Worm (Caenorhabditis elegans) whole organism, early embryonic: ENCODE measurements around the gene C15F1.2.

Experiments
- B0310.2 ChIP-seq: sonication (generic microtip); optimal IDR thresholded peaks from 2 replicates; lab custom pipeline; 2016; ENCODE audit warnings: mild to moderate bottlenecking, missing genetic modification characterization, missing compliant biosample characterization
- F13C5.2 ChIP-seq: sonication (generic microtip); optimal IDR thresholded peaks from 2 replicates; lab custom pipeline; 2017; ENCODE audit warnings: mild to moderate bottlenecking, missing genetic modification characterization, inconsistent platforms, missing compliant biosample characterization
- aly-1 ChIP-seq: sonication (generic microtip); optimal IDR thresholded peaks from 2 replicates; lab custom pipeline; 2016; ENCODE audit warnings: missing genetic modification characterization, missing compliant biosample characterization
- ama-1 ChIP-seq: fragments of 150-350 bp; optimal IDR thresholded peaks from 2 replicates; lab custom pipeline; 2014
- ceh-13 ChIP-seq: fragments of 200-800 bp; sonication (Bioruptor generic); optimal IDR thresholded peaks from 2 replicates; lab custom pipeline; 2018; ENCODE audit warnings: mild to moderate bottlenecking, missing genetic modification characterization, missing compliant biosample characterization
- ceh-36 ChIP-seq: sonication (generic microtip); optimal IDR thresholded peaks from 2 replicates; lab custom pipeline; 2016; ENCODE audit warnings: missing genetic modification characterization, inconsistent platforms, missing compliant biosample characterization
- ets-7 ChIP-seq: sonication (generic microtip); optimal IDR thresholded peaks from 2 replicates; lab custom pipeline; 2016; ENCODE audit warnings: missing genotype, missing genetic modification characterization, missing compliant biosample characterization
- flt-1 ChIP-seq: fragments of 200-800 bp; sonication (Bioruptor generic); IDR thresholded peaks from 2 replicates; pipeline ENCODE4 v1.3.6; 2022; ENCODE audit warnings: missing genetic modification characterization, missing compliant biosample characterization
- hmbx-1 ChIP-seq: sonication (generic microtip); optimal IDR thresholded peaks from 2 replicates; lab custom pipeline; 2016; ENCODE audit warnings: mild to moderate bottlenecking, missing genetic modification characterization, missing compliant biosample characterization
- hmg-4 ChIP-seq: fragments of 200-800 bp; sonication (Bioruptor generic); optimal IDR thresholded peaks from 2 replicates; lab custom pipeline; 2018; ENCODE audit warnings: mild to moderate bottlenecking, missing genetic modification characterization, missing compliant biosample characterization
- hnd-1 ChIP-seq: sonication (generic microtip); optimal IDR thresholded peaks from 2 replicates; lab custom pipeline; 2016; ENCODE audit warnings: missing genetic modification characterization, missing compliant biosample characterization
- pes-1 ChIP-seq: fragments of 200-800 bp; sonication (Bioruptor generic); IDR thresholded peaks from 2 replicates; pipeline ENCODE4 v1.3.6; 2022; ENCODE audit warnings: missing genetic modification reagents, missing genetic modification characterization, missing compliant biosample characterization
- scrt-1 ChIP-seq: fragments of 200-800 bp; sonication (Bioruptor generic); IDR thresholded peaks from 2 replicates; pipeline ENCODE4 v1.3.6; 2022; ENCODE audit warnings: missing genetic modification characterization, missing compliant biosample characterization
- sea-1 ChIP-seq: fragments of 200-800 bp; sonication (Bioruptor generic); conservative IDR thresholded peaks from 2 replicates; pipeline ENCODE4 v1.3.6; 2022; ENCODE audit warnings: missing genetic modification characterization, missing compliant biosample characterization
- tbx-11 ChIP-seq: fragments of 200-800 bp; sonication (Bioruptor generic); IDR thresholded peaks from 2 replicates; pipeline ENCODE4 v1.3.6; 2022; ENCODE audit warnings: missing genetic modification characterization, missing compliant biosample characterization
- tbx-37 ChIP-seq: fragments of 200-800 bp; sonication (Bioruptor generic); conservative IDR thresholded peaks from 2 replicates; pipeline ENCODE4 v1.3.6; 2022; ENCODE audit warnings: missing genetic modification reagents, missing genetic modification characterization, missing compliant biosample characterization
- tra-4 ChIP-seq: sonication (generic microtip); optimal IDR thresholded peaks from 2 replicates; lab custom pipeline; 2017; ENCODE audit warnings: missing genetic modification characterization, missing compliant biosample characterization

C15F1.2 gene

DNA sequence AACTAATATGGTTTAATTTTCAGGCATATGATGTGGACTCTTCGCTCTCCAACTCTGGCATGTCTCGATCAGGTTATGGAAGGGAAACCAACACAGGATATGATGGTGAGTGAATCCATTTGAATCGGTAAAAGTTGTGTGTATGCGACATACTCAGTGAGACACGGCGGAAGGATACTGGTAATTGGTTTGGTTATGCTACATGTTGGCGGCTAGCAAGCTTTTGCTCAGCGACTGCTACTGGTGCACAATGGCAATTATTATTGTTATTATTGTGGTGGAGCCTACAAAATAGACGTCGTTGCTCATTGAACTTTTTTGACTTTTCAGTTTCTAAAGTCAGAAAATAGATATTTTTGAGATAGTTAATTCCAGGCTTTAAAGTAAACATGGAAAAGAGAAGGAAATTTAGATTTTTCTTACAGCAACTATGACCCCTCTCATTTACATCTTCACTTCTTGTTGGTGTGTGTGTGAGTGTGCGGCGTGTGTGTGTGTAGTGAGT lies 39.0 kb upstream of the C15F1.2 start:
- TF ChIP-seq hnd-1 (tag; lab: Kevin White, UChicago) (no peak), ama-1 (lab: Kevin White, UChicago) (no peak), ceh-13 (GFP tag; lab: Kevin White, UChicago) (no peak), hmbx-1 (tag; lab: Kevin White, UChicago) (no peak), tra-4 (tag; lab: Kevin White, UChicago) (no peak), ets-7 (tag; lab: Kevin White, UChicago) (no peak), scrt-1 (GFP tag; lab: Robert Waterston, UW) (no peak), B0310.2 (tag; lab: Kevin White, UChicago) (no peak), F13C5.2 (tag; lab: Kevin White, UChicago) (no peak), aly-1 (no peak), sea-1 (no peak), tbx-37 (GFP tag; lab: Robert Waterston, UW) (no peak), flt-1 (GFP tag; lab: Robert Waterston, UW) (no peak), tbx-11 (no peak), pes-1 (GFP tag; lab: Robert Waterston, UW) (no peak), hmg-4 (no peak), ceh-36 (no peak)

DNA sequence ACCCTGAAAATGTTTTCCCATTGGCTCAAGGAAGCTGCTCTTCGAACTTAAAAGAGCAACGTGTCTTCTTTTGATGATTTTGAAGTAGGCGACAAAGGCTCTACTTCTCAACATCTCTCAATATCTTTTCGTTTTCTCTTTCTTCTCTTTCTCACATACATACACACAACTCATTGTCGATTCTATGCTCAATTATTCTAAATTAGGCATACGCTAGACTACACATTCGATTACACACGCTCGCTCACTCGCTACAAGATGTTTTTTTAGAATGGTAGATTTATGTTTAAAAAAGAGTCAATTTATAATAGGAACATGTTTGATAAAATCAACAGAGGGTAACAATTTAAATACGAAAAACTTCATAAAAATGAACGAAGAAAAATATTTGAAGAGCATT lies 38.2 kb upstream of the C15F1.2 start:
- TF ChIP-seq ama-1 (lab: Kevin White, UChicago) (no peak), hmbx-1 (tag; lab: Kevin White, UChicago) (no peak), B0310.2 (tag; lab: Kevin White, UChicago) (no peak), tra-4 (tag; lab: Kevin White, UChicago) (no peak), aly-1 (no peak), pes-1 (GFP tag; lab: Robert Waterston, UW) (no peak), tbx-11 (no peak), hmg-4 (no peak), flt-1 (GFP tag; lab: Robert Waterston, UW) (no peak), ets-7 (tag; lab: Kevin White, UChicago) (no peak)

DNA sequence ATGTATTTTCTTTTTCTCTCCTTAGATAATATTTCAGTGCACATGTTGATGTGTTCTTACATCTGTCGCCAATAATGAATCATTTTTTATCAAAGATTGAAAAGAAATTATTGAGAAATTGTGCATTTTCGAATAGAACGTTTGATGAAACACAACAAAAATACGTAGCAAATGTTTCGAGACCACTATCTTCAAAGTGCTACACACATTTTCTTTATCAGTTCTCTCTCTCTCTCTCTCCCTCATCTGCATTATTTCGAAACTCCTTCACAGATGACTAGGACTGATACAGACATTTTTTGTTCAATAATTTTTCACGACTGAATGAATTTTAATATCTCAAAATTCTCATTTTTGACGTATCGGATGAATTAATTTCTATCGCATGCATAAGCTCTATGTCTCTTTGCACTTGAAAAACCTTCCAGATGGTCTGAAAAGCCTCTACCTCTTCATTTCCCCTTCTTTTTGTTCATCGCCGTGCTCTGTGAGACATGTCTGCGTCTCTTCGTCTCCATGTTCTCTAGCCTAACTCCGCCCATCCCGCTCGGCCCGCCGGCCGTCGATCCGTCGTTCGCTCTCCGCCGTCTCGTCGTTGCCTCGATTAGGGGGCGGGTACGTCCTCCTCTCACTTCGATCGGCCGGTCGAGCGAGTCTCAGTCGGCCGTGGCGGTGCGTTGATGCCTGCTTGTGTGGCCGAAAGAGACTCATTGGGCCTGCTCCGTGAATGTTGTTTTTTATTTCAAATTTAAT lies 36.3 kb upstream of the C15F1.2 start:
- TF ChIP-seq flt-1 (GFP tag; lab: Robert Waterston, UW) (no peak), ets-7 (tag; lab: Kevin White, UChicago) (no peak), aly-1 (peak; percentile 41), hmg-4 (peak; percentile 84), F13C5.2 (tag; lab: Kevin White, UChicago) (peak; percentile 76), tbx-11 (no peak), hnd-1 (tag; lab: Kevin White, UChicago) (no peak), ceh-36 (peak; percentile 43)

DNA sequence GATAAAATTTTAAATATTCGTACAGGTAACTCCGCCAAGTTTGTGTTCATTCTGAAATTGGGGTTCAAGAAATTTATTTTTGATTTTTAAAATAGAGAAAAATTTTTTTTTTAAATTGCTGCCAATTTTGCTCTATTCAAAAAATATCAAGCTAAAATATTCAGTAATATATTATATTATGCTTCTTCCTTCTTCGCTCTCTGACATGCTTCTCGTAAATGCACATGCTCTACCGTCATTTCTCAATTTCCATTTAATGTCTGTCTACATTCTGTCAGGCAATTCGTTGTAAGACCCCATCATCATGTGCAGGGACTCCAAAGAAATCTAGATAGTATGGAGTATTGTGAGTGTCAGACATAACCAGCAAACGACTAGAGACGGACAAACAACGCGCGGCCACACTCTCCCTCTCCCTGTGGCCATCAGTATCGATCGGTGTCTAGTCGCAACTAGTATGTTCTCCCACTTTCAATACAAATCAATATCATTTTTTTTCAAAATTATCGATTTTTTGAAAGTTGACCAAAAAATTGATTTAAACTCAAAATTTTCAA lies 28.4 kb upstream of the C15F1.2 start, which contains the start of the genes malt-1 and ceh-38:
Gene malt-1 (minus strand): TSS at position 51 of the 557 bp plus-strand sequence.
Gene ceh-38 (plus strand): TSS at position 277 of the 557 bp plus-strand sequence.
- TF ChIP-seq F13C5.2 (tag; lab: Kevin White, UChicago) (peak; percentile 67), tbx-37 (GFP tag; lab: Robert Waterston, UW) (no peak), sea-1 (no peak), aly-1 (no peak), flt-1 (GFP tag; lab: Robert Waterston, UW) (0 out of 2 replicates have a peak, but pooled peaks have one; percentile 26), ceh-36 (peak; percentile 48), hmg-4 (peak; percentile 55)

DNA sequence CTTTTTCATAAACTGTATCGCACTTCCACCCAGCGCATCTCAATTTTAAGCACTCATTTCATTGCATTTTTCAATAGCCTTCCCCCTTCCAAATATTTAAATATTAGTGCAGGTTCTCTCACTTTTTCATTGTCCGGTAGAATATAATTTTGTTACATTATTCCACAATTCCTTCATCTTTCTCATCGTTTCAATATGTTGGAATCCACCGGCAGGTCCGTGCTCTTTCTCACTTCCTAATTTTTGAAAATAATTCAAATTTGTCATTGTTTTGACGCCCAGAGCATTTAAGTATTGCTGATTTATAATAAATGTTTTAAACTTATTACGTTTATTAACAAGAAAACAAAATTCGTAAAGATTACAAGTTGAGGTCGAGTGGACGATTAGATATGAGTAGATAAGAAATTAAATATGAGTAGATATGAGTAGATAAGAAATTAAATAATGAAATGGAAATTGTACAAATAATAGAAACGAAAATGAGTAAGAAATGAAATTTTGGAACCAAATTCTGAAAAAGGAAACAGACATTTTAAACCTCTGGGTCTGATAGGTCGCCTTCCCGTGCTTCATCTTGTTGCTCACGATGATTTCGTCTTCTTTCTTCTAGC lies 24.6 kb upstream of the C15F1.2 start:
- no peak for TF ChIP-seq B0310.2 (tag; lab: Kevin White, UChicago)
- TF ChIP-seq hmg-4 = no peak
- TF ChIP-seq pes-1 (GFP tag; lab: Robert Waterston, UW) = no peak
- no peak for TF ChIP-seq ceh-36
- no peak for TF ChIP-seq flt-1 (GFP tag; lab: Robert Waterston, UW)
- no peak for TF ChIP-seq F13C5.2 (tag; lab: Kevin White, UChicago)
- TF ChIP-seq tbx-37 (GFP tag; lab: Robert Waterston, UW) = no peak
- TF ChIP-seq ets-7 (tag; lab: Kevin White, UChicago) = no peak
- TF ChIP-seq ceh-13 (GFP tag; lab: Kevin White, UChicago) = no peak
- TF ChIP-seq scrt-1 (GFP tag; lab: Robert Waterston, UW) = no peak
- no peak for TF ChIP-seq tra-4 (tag; lab: Kevin White, UChicago)
- no peak for TF ChIP-seq hnd-1 (tag; lab: Kevin White, UChicago)

DNA sequence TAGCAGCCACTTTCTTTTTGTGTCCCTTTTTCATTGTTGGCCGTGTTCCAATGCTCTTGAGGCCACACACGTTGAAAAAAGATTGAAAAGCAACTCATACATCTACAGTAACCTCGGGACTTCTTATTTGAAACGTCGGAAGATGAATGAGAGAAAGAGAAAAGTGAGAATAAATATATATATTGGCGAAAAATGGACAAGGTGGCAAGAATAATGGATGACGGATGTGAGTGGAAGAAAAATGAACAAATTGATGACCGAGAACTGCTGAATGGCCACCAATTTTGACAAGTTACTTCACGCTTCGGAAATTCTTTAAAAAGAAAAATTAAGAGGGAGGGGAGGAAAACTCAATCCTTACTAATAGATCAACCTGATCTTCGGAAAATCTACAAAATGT lies 21.6 kb upstream of the C15F1.2 start:
- TF ChIP-seq ceh-13 (GFP tag; lab: Kevin White, UChicago) = no peak
- TF ChIP-seq ets-7 (tag; lab: Kevin White, UChicago) = no peak
- no peak for TF ChIP-seq aly-1
- TF ChIP-seq ama-1 (lab: Kevin White, UChicago) = no peak
- no peak for TF ChIP-seq hnd-1 (tag; lab: Kevin White, UChicago)
- TF ChIP-seq ceh-36 = no peak
- no peak for TF ChIP-seq scrt-1 (GFP tag; lab: Robert Waterston, UW)
- TF ChIP-seq sea-1 = no peak
- no peak for TF ChIP-seq pes-1 (GFP tag; lab: Robert Waterston, UW)
- no peak for TF ChIP-seq hmbx-1 (tag; lab: Kevin White, UChicago)
- no peak for TF ChIP-seq tra-4 (tag; lab: Kevin White, UChicago)
- no peak for TF ChIP-seq hmg-4
- no peak for TF ChIP-seq tbx-11
- no peak for TF ChIP-seq B0310.2 (tag; lab: Kevin White, UChicago)
- no peak for TF ChIP-seq F13C5.2 (tag; lab: Kevin White, UChicago)

DNA sequence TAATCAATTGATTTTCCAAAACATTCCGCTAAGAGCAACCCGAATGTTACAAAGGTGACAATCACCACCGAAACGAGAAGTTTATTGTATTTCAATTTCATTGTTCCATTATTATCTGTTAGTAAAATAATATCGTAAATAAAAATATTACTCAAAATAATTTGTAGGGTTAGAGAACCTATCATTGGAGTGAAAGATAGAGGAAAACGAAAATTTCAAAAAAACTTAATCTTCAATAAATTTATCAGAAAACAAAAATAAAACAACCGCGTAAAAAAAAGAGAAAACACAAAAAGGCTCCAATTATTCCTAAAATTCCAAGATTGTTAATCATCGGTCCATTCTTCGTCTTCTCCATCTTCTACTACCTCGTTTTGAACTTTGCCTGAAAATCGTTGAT lies 14.2 kb upstream of the C15F1.2 start, which contains the start of gene tra-2:
Gene tra-2 (minus strand): TSS at position 101 of the 400 bp plus-strand sequence.
- no peak for TF ChIP-seq ceh-13 (GFP tag; lab: Kevin White, UChicago)
- no peak for TF ChIP-seq pes-1 (GFP tag; lab: Robert Waterston, UW)
- no peak for TF ChIP-seq aly-1
- no peak for TF ChIP-seq tbx-11
- no peak for TF ChIP-seq tbx-37 (GFP tag; lab: Robert Waterston, UW)
- no peak for TF ChIP-seq ceh-36
